Fruit fly (Drosophila melanogaster) whole organism, embryonic: Measurements from ENCODE around the gene Naxe.
A peak's percentile ranks its signal among the peaks of the same experiment; 100 is the strongest.

Source experiments
- Ada2b ChIP-seq: fragments of 200-800 bp; sonication (Bioruptor generic); IDR thresholded peaks from 2 replicates; pipeline ENCODE4 v1.3.6; 2022; ENCODE audit warnings: missing biosample characterization, missing genetic modification characterization
- Aef1 ChIP-seq: fragments of 200-800 bp; sonication (Bioruptor generic); IDR thresholded peaks from 3 replicates; pipeline ENCODE4 v1.3.6; 2022; ENCODE audit warnings: missing biosample characterization, missing genetic modification characterization
- Asciz ChIP-seq: fragments of 200-800 bp; sonication (Bioruptor generic); optimal IDR thresholded peaks from 2 replicates; lab custom pipeline; 2017; ENCODE audit warnings: missing biosample characterization, mild to moderate bottlenecking, missing genetic modification characterization, missing genetic modification reagents
- Blimp-1 ChIP-seq: fragments of 200-800 bp; sonication (Bioruptor generic); optimal IDR thresholded peaks from 3 replicates; lab custom pipeline; 2018; ENCODE audit warnings: missing biosample characterization, missing genetic modification characterization, mild to moderate bottlenecking, moderate library complexity, missing genetic modification reagents
- CG10366 ChIP-seq: fragments of 200-800 bp; sonication (Bioruptor generic); IDR thresholded peaks from 2 replicates; pipeline ENCODE4 v1.3.6; 2022; ENCODE audit warnings: missing biosample characterization, missing genetic modification characterization
- CG10959 ChIP-seq: fragments of 200-800 bp; sonication (Bioruptor generic); IDR thresholded peaks from 2 replicates; pipeline ENCODE4 v1.3.6; 2022; ENCODE audit warnings: missing biosample characterization, missing genetic modification characterization
- CG12155 ChIP-seq: fragments of 200-800 bp; sonication (Bioruptor generic); optimal IDR thresholded peaks from 3 replicates; lab custom pipeline; 2016; ENCODE audit warnings: missing biosample characterization, missing genetic modification characterization
- CG12942 ChIP-seq: fragments of 200-800 bp; sonication (Bioruptor generic); optimal IDR thresholded peaks from 3 replicates; lab custom pipeline; 2016; ENCODE audit warnings: missing biosample characterization, missing genetic modification characterization
- CG13296 ChIP-seq: fragments of 200-800 bp; sonication (Bioruptor generic); optimal IDR thresholded peaks from 3 replicates; lab custom pipeline; 2018; ENCODE audit warnings: missing biosample characterization, mild to moderate bottlenecking, missing genetic modification characterization
- CG13424 ChIP-seq: fragments of 200-800 bp; sonication (Bioruptor generic); optimal IDR thresholded peaks from 2 replicates; lab custom pipeline; 2019; ENCODE audit warnings: missing biosample characterization, mild to moderate bottlenecking, missing genetic modification characterization, moderate library complexity
- CG13894 ChIP-seq: fragments of 200-800 bp; sonication (Bioruptor generic); optimal IDR thresholded peaks from 3 replicates; lab custom pipeline; 2018; ENCODE audit warnings: missing biosample characterization, mild to moderate bottlenecking, missing genetic modification characterization, moderate library complexity
- CG14667 ChIP-seq: fragments of 200-800 bp; sonication (Bioruptor generic); IDR thresholded peaks from 2 replicates; pipeline ENCODE4 v1.3.6; 2022; ENCODE audit warnings: missing biosample characterization, missing genetic modification characterization
- CG15073 ChIP-seq: fragments of 200-800 bp; sonication (Bioruptor generic); optimal IDR thresholded peaks from 2 replicates; lab custom pipeline; 2016; ENCODE audit warnings: missing biosample characterization, missing genetic modification characterization
- CG1602 ChIP-seq: fragments of 200-800 bp; sonication (Bioruptor generic); optimal IDR thresholded peaks from 3 replicates; lab custom pipeline; 2016; ENCODE audit warnings: missing biosample characterization, missing genetic modification characterization
- CG1832 ChIP-seq: fragments of 200-800 bp; sonication (Bioruptor generic); optimal IDR thresholded peaks from 2 replicates; lab custom pipeline; 2017; ENCODE audit warnings: missing biosample characterization, mild to moderate bottlenecking, missing genetic modification characterization, inconsistent platforms
- CG18476 ChIP-seq: fragments of 200-800 bp; sonication (Bioruptor generic); optimal IDR thresholded peaks from 2 replicates; lab custom pipeline; 2016; ENCODE audit warnings: missing biosample characterization, mild to moderate bottlenecking, missing genetic modification characterization
- CG2712 ChIP-seq: fragments of 200-800 bp; optimal IDR thresholded peaks from 3 replicates; lab custom pipeline; 2019; ENCODE audit warnings: missing biosample characterization, mild to moderate bottlenecking, missing genetic modification characterization, moderate library complexity
- CG32767 ChIP-seq: fragments of 200-800 bp; sonication (Bioruptor generic); IDR thresholded peaks from 2 replicates; pipeline ENCODE4 v1.3.6; 2022; ENCODE audit warnings: missing biosample characterization, missing genetic modification characterization
- CG33557 ChIP-seq: fragments of 200-800 bp; sonication (Bioruptor generic); optimal IDR thresholded peaks from 2 replicates; lab custom pipeline; 2019; ENCODE audit warnings: missing biosample characterization, mild to moderate bottlenecking, missing genetic modification characterization, moderate library complexity
- CG4404 ChIP-seq: fragments of 200-800 bp; sonication (Bioruptor generic); IDR thresholded peaks from 2 replicates; pipeline ENCODE4 v1.3.6; 2022; ENCODE audit warnings: missing biosample characterization, missing genetic modification characterization
- CG6654 ChIP-seq: fragments of 200-800 bp; sonication (Bioruptor generic); optimal IDR thresholded peaks from 2 replicates; lab custom pipeline; 2017; ENCODE audit warnings: missing biosample characterization, mild to moderate bottlenecking, missing genetic modification characterization
- CG7271 ChIP-seq: fragments of 200-800 bp; sonication (Bioruptor generic); optimal IDR thresholded peaks from 2 replicates; lab custom pipeline; 2018; ENCODE audit warnings: missing biosample characterization, mild to moderate bottlenecking, missing genetic modification characterization, moderate library complexity
- CG7786 ChIP-seq: fragments of 200-800 bp; sonication (Bioruptor generic); optimal IDR thresholded peaks from 2 replicates; lab custom pipeline; 2016; ENCODE audit warnings: missing biosample characterization, missing genetic modification characterization
- CG7839 ChIP-seq: fragments of 200-800 bp; sonication (Bioruptor generic); optimal IDR thresholded peaks from 3 replicates; lab custom pipeline; 2018; ENCODE audit warnings: missing biosample characterization, mild to moderate bottlenecking, missing genetic modification characterization, moderate library complexity
- CG9437 ChIP-seq: fragments of 200-800 bp; sonication (Bioruptor generic); optimal IDR thresholded peaks from 2 replicates; lab custom pipeline; 2018; ENCODE audit warnings: missing biosample characterization, mild to moderate bottlenecking, missing genetic modification characterization
- CG9727 ChIP-seq: fragments of 200-800 bp; sonication (Bioruptor generic); optimal IDR thresholded peaks from 3 replicates; lab custom pipeline; 2017; ENCODE audit warnings: missing biosample characterization, mild to moderate bottlenecking, missing genetic modification characterization
- Doc2 ChIP-seq: fragments of 200-800 bp; sonication (Bioruptor generic); IDR thresholded peaks from 2 replicates; pipeline ENCODE4 v1.3.6; 2022; ENCODE audit warnings: missing biosample characterization, missing genetic modification characterization
- Ets65A ChIP-seq: fragments of 200-800 bp; sonication (Bioruptor generic); peaks from one replicate; lab custom pipeline; 2016; ENCODE audit warnings: missing biosample characterization, missing genetic modification characterization
- Side ChIP-seq: fragments of 200-800 bp; sonication (Bioruptor generic); optimal IDR thresholded peaks from 2 replicates; lab custom pipeline; 2016; ENCODE audit warnings: missing biosample characterization, missing genetic modification characterization
- Tbp ChIP-seq: fragments of >200 bp; optimal IDR thresholded peaks from 2 replicates; lab custom pipeline; 2018; ENCODE audit warnings: missing biosample characterization, missing genetic modification characterization
- Vsx1 ChIP-seq: fragments of 200-800 bp; sonication (Bioruptor generic); optimal IDR thresholded peaks from 2 replicates; lab custom pipeline; 2017; ENCODE audit warnings: missing biosample characterization, mild to moderate bottlenecking, missing genetic modification characterization, missing genetic modification reagents
- ato ChIP-seq: fragments of 200-800 bp; sonication (Bioruptor generic); IDR thresholded peaks from 2 replicates; pipeline ENCODE4 v1.3.6; 2022; ENCODE audit warnings: missing biosample characterization, missing genetic modification characterization; ENCODE audit not compliant: partially characterized antibody
- az2 ChIP-seq: fragments of 200-800 bp; sonication (Bioruptor generic); optimal IDR thresholded peaks from 3 replicates; lab custom pipeline; 2016; ENCODE audit warnings: missing biosample characterization, missing genetic modification characterization
- br ChIP-seq: fragments of >200 bp; optimal IDR thresholded peaks from 2 replicates; lab custom pipeline; 2017
- caup ChIP-seq: fragments of 200-800 bp; sonication (Bioruptor generic); optimal IDR thresholded peaks from 3 replicates; lab custom pipeline; 2017; ENCODE audit warnings: missing biosample characterization, mild to moderate bottlenecking, missing genetic modification characterization, moderate library complexity; ENCODE audit not compliant: severe bottlenecking
- disco-r ChIP-seq: fragments of 200-800 bp; sonication (Bioruptor generic); optimal IDR thresholded peaks from 2 replicates; lab custom pipeline; 2016; ENCODE audit warnings: missing biosample characterization, missing genetic modification characterization
- dmrt99B ChIP-seq: fragments of 200-800 bp; sonication (Bioruptor generic); optimal IDR thresholded peaks from 2 replicates; lab custom pipeline; 2018; ENCODE audit warnings: missing biosample characterization, mild to moderate bottlenecking, missing genetic modification characterization, moderate library complexity
- ewg ChIP-seq: fragments of 200-800 bp; sonication (Bioruptor generic); optimal IDR thresholded peaks from 3 replicates; lab custom pipeline; 2017; ENCODE audit warnings: mild to moderate bottlenecking, missing biosample characterization, missing genetic modification reagents, missing genetic modification characterization
- gcm ChIP-seq: fragments of 200-800 bp; sonication (Bioruptor generic); optimal IDR thresholded peaks from 2 replicates; lab custom pipeline; 2019; ENCODE audit warnings: missing biosample characterization, mild to moderate bottlenecking, missing genetic modification characterization, moderate library complexity
- gsb-n ChIP-seq: fragments of 200-800 bp; sonication (Bioruptor generic); optimal IDR thresholded peaks from 3 replicates; lab custom pipeline; 2018; ENCODE audit warnings: missing biosample characterization, mild to moderate bottlenecking, missing genetic modification characterization
- ind ChIP-seq: fragments of 200-800 bp; sonication (Bioruptor generic); optimal IDR thresholded peaks from 3 replicates; lab custom pipeline; 2016; ENCODE audit warnings: missing biosample characterization, missing genetic modification characterization
- maf-S ChIP-seq: fragments of 200-800 bp; sonication (Bioruptor generic); optimal IDR thresholded peaks from 2 replicates; lab custom pipeline; 2016; ENCODE audit warnings: missing biosample characterization, missing genetic modification characterization
- pros ChIP-seq: fragments of 200-800 bp; sonication (Bioruptor generic); optimal IDR thresholded peaks from 3 replicates; lab custom pipeline; 2019; ENCODE audit warnings: missing biosample characterization, mild to moderate bottlenecking, missing genetic modification characterization, moderate library complexity
- sc ChIP-seq, 3 experiments: fragments of >200 bp in 2 of 3; fragments of 200-800 bp in 1 of 3; sonication (Bioruptor generic) in 1 of 3; optimal IDR thresholded peaks; 2 replicates in 2 of 3; 3 replicates in 1 of 3; lab custom pipeline; 2017; ENCODE audit warnings: mild to moderate bottlenecking in 1 of 3, missing biosample characterization in 1 of 3, missing genetic modification characterization in 1 of 3, missing genetic modification reagents in 1 of 3
- sens ChIP-seq: fragments of 200-800 bp; sonication (Bioruptor generic); peaks from one replicate; lab custom pipeline; 2016; ENCODE audit warnings: missing biosample characterization, missing genetic modification characterization
- ssp ChIP-seq: fragments of 200-800 bp; sonication (Bioruptor generic); IDR thresholded peaks from 2 replicates; pipeline ENCODE4 v1.3.6; 2022; ENCODE audit warnings: missing biosample characterization, missing genetic modification characterization
- twi ChIP-seq: fragments of 200-800 bp; optimal IDR thresholded peaks from 2 replicates; lab custom pipeline; 2019; ENCODE audit warnings: missing biosample characterization, mild to moderate bottlenecking, missing genetic modification characterization, moderate library complexity
- usp ChIP-seq: fragments of >200 bp; optimal IDR thresholded peaks from 2 replicates; lab custom pipeline; 2017; ENCODE audit warnings: missing biosample characterization, missing genetic modification characterization

The Naxe gene

dm6 chrX:10088023-10088913 lies 2.3 kb upstream of the Naxe start (continued):
- TF ChIP-seq CG1832: peak; percentile 14
- TF ChIP-seq CG4404 (GFP tag; lab: Robert Waterston, UW): peak; percentile 76
- TF ChIP-seq CG10366: peak; percentile 70
- no peak for TF ChIP-seq CG6654 (GFP tag; lab: Kevin White, UChicago)
- peak; percentile 5 for TF ChIP-seq CG9437 (GFP tag; lab: Kevin White, UChicago)
- peak; percentile 64 for TF ChIP-seq dmrt99B (tag; lab: Kevin White, UChicago)
- TF ChIP-seq CG9727 (GFP tag; lab: Kevin White, UChicago): peak; percentile 77
- TF ChIP-seq ewg: peak; percentile 27
- TF ChIP-seq gcm (GFP tag; lab: Kevin White, UChicago): peak; percentile 55
- no peak for TF ChIP-seq ato (GFP tag; lab: Robert Waterston, UW)
- peak; percentile 36; the same call in 1 of the 2 replicates for TF ChIP-seq ssp (GFP tag; lab: Robert Waterston, UW)
- peak; percentile 57 for TF ChIP-seq Vsx1 (GFP tag; lab: Kevin White, UChicago)
- no peak for TF ChIP-seq disco-r
- TF ChIP-seq CG7271 (tag; lab: Kevin White, UChicago): peak; percentile 70
- TF ChIP-seq Tbp: no peak
- no peak for TF ChIP-seq sc (optimal IDR thresholded peaks at IDR 0.05; lab: Kevin White, UChicago)
- peak; percentile 42 for TF ChIP-seq sc (GFP tag; optimal IDR thresholded peaks at IDR 0.05; lab: Kevin White, UChicago)
- peak; percentile 38 for TF ChIP-seq Blimp-1 (GFP tag; lab: Kevin White, UChicago)
- peak; percentile 63 for TF ChIP-seq gsb-n (tag; lab: Kevin White, UChicago)
- peak; percentile 48 for TF ChIP-seq Side (GFP tag; lab: Kevin White, UChicago)
- peak; percentile 92 for TF ChIP-seq sens (GFP tag; lab: Kevin White, UChicago)
- no peak for TF ChIP-seq Doc2 (GFP tag; lab: Robert Waterston, UW)
- TF ChIP-seq Ada2b (GFP tag; lab: Robert Waterston, UW): peak; percentile 80
- TF ChIP-seq CG14667 (GFP tag; lab: Robert Waterston, UW): 0 out of 2 replicates have a peak, but pooled peaks have one; percentile 30
- no peak for TF ChIP-seq CG13296
- TF ChIP-seq Ets65A (GFP tag; lab: Kevin White, UChicago): peak; percentile 66
- peak; percentile 59; the same call in 1 of the 2 replicates for TF ChIP-seq CG32767
- no peak for TF ChIP-seq CG15073 (GFP tag; lab: Kevin White, UChicago)
- TF ChIP-seq CG13424: peak; percentile 41
- TF ChIP-seq CG7786 (GFP tag; lab: Kevin White, UChicago): peak; percentile 29
- peak; percentile 18 for TF ChIP-seq CG12155
- TF ChIP-seq twi (tag; lab: Kevin White, UChicago): no peak
- TF ChIP-seq usp (GFP tag; lab: Kevin White, UChicago): no peak
- peak; percentile 85 for TF ChIP-seq pros (GFP tag; lab: Kevin White, UChicago)
- TF ChIP-seq CG18476: no peak
- peak; percentile 33 for TF ChIP-seq CG12942 (GFP tag; lab: Kevin White, UChicago)
- TF ChIP-seq CG13894 (tag; lab: Kevin White, UChicago): no peak
- TF ChIP-seq CG1602: peak; percentile 59
- TF ChIP-seq br (lab: Kevin White, UChicago): no peak
- peak; percentile 41 for TF ChIP-seq ind
- TF ChIP-seq CG2712 (tag; lab: Kevin White, UChicago): peak; percentile 76
- TF ChIP-seq az2 (GFP tag; lab: Kevin White, UChicago): peak; percentile 55
- peak; percentile 13 for TF ChIP-seq caup (GFP tag; lab: Kevin White, UChicago)
- TF ChIP-seq CG10959 (GFP tag; lab: Robert Waterston, UW): peak; percentile 81
- TF ChIP-seq CG7839: peak; percentile 68
- peak; percentile 56 for TF ChIP-seq CG33557
- TF ChIP-seq Asciz (GFP tag; lab: Kevin White, UChicago): peak; percentile 26
- peak; percentile 62; the same call in 2 of the 3 replicates for TF ChIP-seq Aef1
- peak; percentile 14 for TF ChIP-seq maf-S (GFP tag; lab: Kevin White, UChicago)
